Worm (Caenorhabditis elegans) whole organism, young adult: ENCODE results near the gene Y75B12B.11.
A peak's percentile ranks its signal among the peaks of the same experiment; 100 is the strongest.

Experiments used
- B0019.2 ChIP-seq: fragments of 200-800 bp; sonication (Bioruptor generic); conservative IDR thresholded peaks from 2 replicates; pipeline ENCODE4 v1.3.6; 2022; ENCODE audit warnings: missing genetic modification reagents, missing genetic modification characterization, missing compliant biosample characterization
- B0261.1 ChIP-seq: sonication (generic microtip); optimal IDR thresholded peaks from 2 replicates; lab custom pipeline; 2016; ENCODE audit warnings: mild to moderate bottlenecking, missing genetic modification characterization, moderate library complexity, missing compliant biosample characterization
- C06A6.2 ChIP-seq: fragments of 200-800 bp; sonication (Bioruptor generic); conservative IDR thresholded peaks from 2 replicates; pipeline ENCODE4 v1.3.6; 2022; ENCODE audit warnings: missing genetic modification characterization, missing compliant biosample characterization
- D2030.7 ChIP-seq: fragments of 200-800 bp; sonication (Bioruptor generic); IDR thresholded peaks from 2 replicates; pipeline ENCODE4 v1.3.6; 2022; ENCODE audit warnings: missing genetic modification reagents, missing genetic modification characterization, missing compliant biosample characterization
- F23B12.7 ChIP-seq: sonication (generic microtip); optimal IDR thresholded peaks from 2 replicates; lab custom pipeline; 2017; ENCODE audit warnings: missing genetic modification characterization, mild to moderate bottlenecking, missing compliant biosample characterization, antibody characterized with exemption, moderate library complexity; ENCODE audit not compliant: insufficient read depth
- F33H1.4 ChIP-seq: fragments of 200-800 bp; sonication (Bioruptor generic); IDR thresholded peaks from 2 replicates; pipeline ENCODE4 v1.3.6; 2022; ENCODE audit warnings: missing genetic modification reagents, missing genetic modification characterization, missing compliant biosample characterization
- F49E8.2 ChIP-seq: sonication (generic microtip); optimal IDR thresholded peaks from 3 replicates; lab custom pipeline; 2017; ENCODE audit warnings: missing genetic modification characterization, mild to moderate bottlenecking, missing compliant biosample characterization, antibody characterized with exemption, moderate library complexity; ENCODE audit not compliant: insufficient read depth
- F57A8.1 ChIP-seq: fragments of 200-800 bp; sonication (Bioruptor generic); optimal IDR thresholded peaks from 2 replicates; lab custom pipeline; 2018; ENCODE audit warnings: mild to moderate bottlenecking, missing genetic modification characterization, moderate library complexity, missing compliant biosample characterization
- K11D2.4 ChIP-seq: fragments of 200-800 bp; sonication (Bioruptor generic); IDR thresholded peaks from 2 replicates; pipeline ENCODE4 v1.3.6; 2022; ENCODE audit warnings: missing genetic modification reagents, missing genetic modification characterization, missing compliant biosample characterization
- K12H6.12 ChIP-seq: fragments of 200-800 bp; sonication (Bioruptor generic); optimal IDR thresholded peaks from 2 replicates; lab custom pipeline; 2018; ENCODE audit warnings: mild to moderate bottlenecking, missing genetic modification characterization, missing compliant biosample characterization
- Y53G8AR.9 ChIP-seq: fragments of 200-800 bp; sonication (Bioruptor generic); conservative IDR thresholded peaks from 2 replicates; pipeline ENCODE4 v1.3.6; 2022; ENCODE audit warnings: missing genetic modification reagents, missing genetic modification characterization, missing compliant biosample characterization
- Y67H2A.10 ChIP-seq: fragments of 200-800 bp; sonication (Bioruptor generic); conservative IDR thresholded peaks from 2 replicates; pipeline ENCODE4 v1.3.6; 2022; ENCODE audit warnings: missing genetic modification reagents, missing genetic modification characterization, missing compliant biosample characterization
- Y79H2A.3 ChIP-seq: fragments of 200-800 bp; sonication (Bioruptor generic); conservative IDR thresholded peaks from 2 replicates; pipeline ENCODE4 v1.3.6; 2022; ENCODE audit warnings: missing genetic modification reagents, missing genetic modification characterization, missing compliant biosample characterization
- ZK185.1 ChIP-seq: sonication (generic microtip); optimal IDR thresholded peaks from 2 replicates; lab custom pipeline; 2016; ENCODE audit warnings: mild to moderate bottlenecking, missing genetic modification characterization, missing compliant biosample characterization; ENCODE audit not compliant: poor library complexity, severe bottlenecking
- attf-3 ChIP-seq: fragments of 200-800 bp; sonication (Bioruptor generic); conservative IDR thresholded peaks from 2 replicates; pipeline ENCODE4 v1.3.6; 2022; ENCODE audit warnings: missing genetic modification reagents, missing genetic modification characterization, missing compliant biosample characterization
- bed-1 ChIP-seq: fragments of 200-800 bp; sonication (Bioruptor generic); IDR thresholded peaks from 2 replicates; pipeline ENCODE4 v1.3.6; 2022; ENCODE audit warnings: missing genetic modification reagents, missing genetic modification characterization, missing compliant biosample characterization
- ccch-3 ChIP-seq: fragments of 200-800 bp; sonication (Bioruptor generic); optimal IDR thresholded peaks from 2 replicates; lab custom pipeline; 2018; ENCODE audit warnings: mild to moderate bottlenecking, missing genetic modification characterization, missing compliant biosample characterization
- cebp-1 ChIP-seq, 2 experiments: fragments of 200-800 bp in 1 of 2; sonication (Bioruptor generic) in 1 of 2; sonication (generic microtip) in 1 of 2; IDR thresholded peaks in 1 of 2; optimal IDR thresholded peaks in 1 of 2; 2 replicates each; pipeline versions ENCODE4 v1.3.6 to Lab custom; 2017 to 2022; ENCODE audit warnings: missing compliant biosample characterization in 2 of 2, missing genetic modification characterization in 2 of 2, mild to moderate bottlenecking in 1 of 2, missing genetic modification reagents in 1 of 2, moderate library complexity in 1 of 2
- ceh-100 ChIP-seq: fragments of 200-800 bp; sonication (Bioruptor generic); IDR thresholded peaks from 2 replicates; pipeline ENCODE4 v1.3.6; 2022; ENCODE audit warnings: missing genetic modification reagents, missing genetic modification characterization, missing compliant biosample characterization
- ceh-58 ChIP-seq: fragments of 200-800 bp; sonication (Bioruptor generic); IDR thresholded peaks from 2 replicates; pipeline ENCODE4 v1.3.6; 2022; ENCODE audit warnings: missing genetic modification characterization, missing compliant biosample characterization
- ceh-91 ChIP-seq: fragments of 200-800 bp; sonication (Bioruptor generic); IDR thresholded peaks from 2 replicates; pipeline ENCODE4 v1.3.6; 2022; ENCODE audit warnings: missing genetic modification reagents, missing genetic modification characterization, missing compliant biosample characterization
- die-1 ChIP-seq: sonication (generic microtip); optimal IDR thresholded peaks from 2 replicates; lab custom pipeline; 2016; ENCODE audit warnings: missing genotype, mild to moderate bottlenecking, missing genetic modification characterization, missing compliant biosample characterization
- egl-18 ChIP-seq: fragments of 200-800 bp; sonication (Bioruptor generic); IDR thresholded peaks from 2 replicates; pipeline ENCODE4 v1.3.6; 2022; ENCODE audit warnings: missing genetic modification reagents, missing genetic modification characterization, missing compliant biosample characterization
- ekl-4 ChIP-seq: fragments of 200-800 bp; sonication (Bioruptor generic); IDR thresholded peaks from 2 replicates; pipeline ENCODE4 v1.3.6; 2022; ENCODE audit warnings: missing genetic modification reagents, missing genetic modification characterization, missing compliant biosample characterization
- fkh-3 ChIP-seq: sonication (generic microtip); optimal IDR thresholded peaks from 2 replicates; lab custom pipeline; 2016; ENCODE audit warnings: mild to moderate bottlenecking, missing genetic modification characterization, missing compliant biosample characterization
- hmg-1.2 ChIP-seq: fragments of 200-800 bp; sonication (Bioruptor generic); IDR thresholded peaks from 2 replicates; pipeline ENCODE4 v1.3.6; 2022; ENCODE audit warnings: missing genetic modification reagents, missing genetic modification characterization, missing compliant biosample characterization
- hmg-20 ChIP-seq: fragments of 200-800 bp; sonication (Bioruptor generic); IDR thresholded peaks from 2 replicates; pipeline ENCODE4 v1.3.6; 2022; ENCODE audit warnings: missing genetic modification reagents, missing genetic modification characterization, missing compliant biosample characterization
- hrde-1 ChIP-seq: sonication (generic microtip); optimal IDR thresholded peaks from 2 replicates; lab custom pipeline; 2016; ENCODE audit warnings: missing genetic modification characterization, mild to moderate bottlenecking, missing compliant biosample characterization, moderate library complexity, missing genotype, missing genetic modification reagents, borderline replicate concordance
- hsf-1 ChIP-seq: fragments of 200-800 bp; sonication (Bioruptor generic); IDR thresholded peaks from 2 replicates; pipeline ENCODE4 v1.3.6; 2022; ENCODE audit warnings: missing genetic modification reagents, missing genetic modification characterization, missing compliant biosample characterization
- lag-1 ChIP-seq: fragments of 200-800 bp; sonication (Bioruptor generic); IDR thresholded peaks from 2 replicates; pipeline ENCODE4 v1.3.6; 2022; ENCODE audit warnings: missing genetic modification reagents, missing genetic modification characterization, missing compliant biosample characterization
- let-526 ChIP-seq: fragments of 200-800 bp; sonication (Bioruptor generic); IDR thresholded peaks from 2 replicates; pipeline ENCODE4 v1.3.6; 2022; ENCODE audit warnings: missing genetic modification reagents, missing genetic modification characterization, missing compliant biosample characterization
- let-607 ChIP-seq, 2 experiments: fragments of 200-800 bp in 1 of 2; sonication (Bioruptor generic) in 1 of 2; sonication (generic microtip) in 1 of 2; optimal IDR thresholded peaks; 2 replicates each; lab custom pipeline; 2016 to 2018; ENCODE audit warnings: mild to moderate bottlenecking in 2 of 2, missing compliant biosample characterization in 2 of 2, missing genetic modification characterization in 2 of 2, moderate library complexity in 2 of 2, missing genotype in 1 of 2
- lir-1 ChIP-seq: fragments of 200-800 bp; sonication (Bioruptor generic); conservative IDR thresholded peaks from 2 replicates; pipeline ENCODE4 v1.3.6; 2022; ENCODE audit warnings: missing genetic modification reagents, missing genetic modification characterization, missing compliant biosample characterization
- lsl-1 ChIP-seq: fragments of 200-800 bp; sonication (Bioruptor generic); optimal IDR thresholded peaks from 2 replicates; lab custom pipeline; 2018; ENCODE audit warnings: mild to moderate bottlenecking, missing genetic modification characterization, moderate library complexity, missing compliant biosample characterization
- lsy-27 ChIP-seq: sonication (generic microtip); optimal IDR thresholded peaks from 2 replicates; lab custom pipeline; 2017; ENCODE audit warnings: missing genetic modification characterization, mild to moderate bottlenecking, missing compliant biosample characterization, antibody characterized with exemption, missing genotype, borderline replicate concordance; ENCODE audit not compliant: insufficient read depth
- mcd-1 ChIP-seq: fragments of 200-800 bp; sonication (Bioruptor generic); IDR thresholded peaks from 2 replicates; pipeline ENCODE4 v1.3.6; 2022; ENCODE audit warnings: missing genetic modification reagents, missing genetic modification characterization, missing compliant biosample characterization
- rcor-1 ChIP-seq: fragments of 200-800 bp; sonication (Bioruptor generic); IDR thresholded peaks from 2 replicates; pipeline ENCODE4 v1.3.6; 2022; ENCODE audit warnings: missing genetic modification reagents, missing genetic modification characterization, missing compliant biosample characterization
- snpc-1.1 ChIP-seq: sonication (generic microtip); optimal IDR thresholded peaks from 2 replicates; lab custom pipeline; 2017; ENCODE audit warnings: missing genetic modification characterization, mild to moderate bottlenecking, missing compliant biosample characterization, antibody characterized with exemption, moderate library complexity, missing genotype, missing genetic modification reagents; ENCODE audit not compliant: insufficient read depth
- snpc-1.3 ChIP-seq: sonication (generic microtip); optimal IDR thresholded peaks from 2 replicates; lab custom pipeline; 2017; ENCODE audit warnings: missing genetic modification characterization, mild to moderate bottlenecking, missing compliant biosample characterization, antibody characterized with exemption, moderate library complexity, missing genotype, missing genetic modification reagents; ENCODE audit not compliant: insufficient read depth
- tbp1 ChIP-seq: fragments of 200-800 bp; sonication (Bioruptor generic); optimal IDR thresholded peaks from 2 replicates; lab custom pipeline; 2018; ENCODE audit warnings: mild to moderate bottlenecking, missing genetic modification characterization, missing compliant biosample characterization
- xnd-1 ChIP-seq: sonication (generic microtip); optimal IDR thresholded peaks from 2 replicates; lab custom pipeline; 2016; ENCODE audit warnings: missing genotype, missing genetic modification reagents, missing genetic modification characterization, missing compliant biosample characterization
- zfh-2 ChIP-seq: fragments of 200-800 bp; sonication (Bioruptor generic); conservative IDR thresholded peaks from 2 replicates; pipeline ENCODE4 v1.3.6; 2022; ENCODE audit warnings: missing genetic modification reagents, missing genetic modification characterization, missing compliant biosample characterization
- ztf-18 ChIP-seq: sonication (generic microtip); optimal IDR thresholded peaks from 2 replicates; lab custom pipeline; 2016; ENCODE audit warnings: missing genotype, mild to moderate bottlenecking, missing genetic modification characterization, missing compliant biosample characterization
- ztf-25 ChIP-seq: fragments of 200-800 bp; sonication (Bioruptor generic); IDR thresholded peaks from 2 replicates; pipeline ENCODE4 v1.3.6; 2022; ENCODE audit warnings: missing genetic modification reagents, missing genetic modification characterization, missing compliant biosample characterization
- ztf-28 ChIP-seq: fragments of 200-800 bp; sonication (Bioruptor generic); IDR thresholded peaks from 2 replicates; pipeline ENCODE4 v1.3.6; 2022; ENCODE audit warnings: missing genetic modification reagents, missing genetic modification characterization, missing compliant biosample characterization
- ztf-3 ChIP-seq: fragments of 200-800 bp; sonication (Bioruptor generic); optimal IDR thresholded peaks from 2 replicates; lab custom pipeline; 2018; ENCODE audit warnings: mild to moderate bottlenecking, missing genetic modification characterization, missing compliant biosample characterization

The Y75B12B.11 gene

ce11 chrV:15189567-15189966 is 1.5 kb upstream of the Y75B12B.11 start, which contains the start of gene cyn-3 (continued):
- TF ChIP-seq snpc-1.1 (tag; lab: Kevin White, UChicago) (peak; percentile 46), hrde-1 (tag; lab: Kevin White, UChicago) (no peak), K11D2.4 (no peak; the same call in 1 of the 2 replicates), attf-3 (0 out of 2 replicates have a peak, but pooled peaks have one; percentile 39), Y53G8AR.9 (peak; percentile 59; the same call in 1 of the 2 replicates), ztf-28 (GFP tag; lab: Robert Waterston, UW) (no peak), xnd-1 (tag; lab: Kevin White, UChicago) (peak; percentile 30), ztf-25 (no peak), ZK185.1 (peak; percentile 74), die-1 (tag; lab: Kevin White, UChicago) (no peak), tbp1 (GFP tag; lab: Kevin White, UChicago) (peak; percentile 56), B0261.1 (peak; percentile 13), F23B12.7 (tag; lab: Kevin White, UChicago) (peak; percentile 90), C06A6.2 (GFP tag; lab: Robert Waterston, UW) (no peak; the same call in 1 of the 2 replicates), lir-1 (GFP tag; lab: Robert Waterston, UW) (no peak), lsl-1 (GFP tag; lab: Kevin White, UChicago) (peak; percentile 44), mcd-1 (GFP tag; lab: Robert Waterston, UW) (peak; percentile 98), ceh-91 (peak; percentile 67), snpc-1.3 (tag; lab: Kevin White, UChicago) (peak; percentile 72), D2030.7 (GFP tag; lab: Robert Waterston, UW) (peak; percentile 49; the same call in 1 of the 2 replicates), F33H1.4 (GFP tag; lab: Robert Waterston, UW) (peak; percentile 47), F49E8.2 (tag; lab: Kevin White, UChicago) (peak; percentile 4), ccch-3 (GFP tag; lab: Kevin White, UChicago) (no peak), hmg-1.2 (GFP tag; lab: Robert Waterston, UW) (peak; percentile 54), fkh-3 (no peak), B0019.2 (no peak), hsf-1 (peak; percentile 88), cebp-1 (GFP tag; IDR thresholded peaks at IDR 0.05; lab: Robert Waterston, UW) (no peak), cebp-1 (tag; optimal IDR thresholded peaks at IDR 0.05; lab: Kevin White, UChicago) (peak; percentile 67), bed-1 (no peak), hmg-20 (GFP tag; lab: Robert Waterston, UW) (no peak), let-607 (tag; optimal IDR thresholded peaks at IDR 0.05; lab: Kevin White, UChicago) (no peak), zfh-2 (GFP tag; lab: Robert Waterston, UW) (no peak), F57A8.1 (GFP tag; lab: Kevin White, UChicago) (no peak), rcor-1 (GFP tag; lab: Robert Waterston, UW) (peak; percentile 65; the same call in 1 of the 2 replicates), lsy-27 (tag; lab: Kevin White, UChicago) (no peak), Y67H2A.10 (GFP tag; lab: Robert Waterston, UW) (no peak), K12H6.12 (tag; lab: Kevin White, UChicago) (peak; percentile 45), ekl-4 (GFP tag; lab: Robert Waterston, UW) (peak; percentile 71; the same call in 1 of the 2 replicates), lag-1 (GFP tag; lab: Robert Waterston, UW) (no peak), egl-18 (GFP tag; lab: Robert Waterston, UW) (no peak), ceh-58 (GFP tag; lab: Robert Waterston, UW) (no peak), ztf-18 (tag; lab: Kevin White, UChicago) (peak; percentile 14), ceh-100 (GFP tag; lab: Robert Waterston, UW) (peak; percentile 71), Y79H2A.3 (no peak), ztf-3 (GFP tag; lab: Kevin White, UChicago) (no peak), let-526 (GFP tag; lab: Robert Waterston, UW) (no peak)
